Fruit fly (Drosophila melanogaster) whole organism, adult: ENCODE measurements around the gene CG32295.

Experiments
- CG11617 ChIP-seq: fragments of 200-800 bp; sonication (Bioruptor generic); optimal IDR thresholded peaks from 2 replicates; lab custom pipeline; 2017; ENCODE audit warnings: mild to moderate bottlenecking, missing biosample characterization, missing genetic modification reagents, missing genetic modification characterization
- CG12768 ChIP-seq: fragments of 200-800 bp; sonication (Bioruptor generic); optimal IDR thresholded peaks from 2 replicates; lab custom pipeline; 2017; ENCODE audit warnings: missing biosample characterization, missing genetic modification characterization, mild to moderate bottlenecking, moderate library complexity, missing genetic modification reagents
- CG14711 ChIP-seq: fragments of 200-800 bp; sonication (Bioruptor generic); optimal IDR thresholded peaks from 2 replicates; lab custom pipeline; 2018; ENCODE audit warnings: missing biosample characterization, mild to moderate bottlenecking, missing genetic modification characterization, moderate library complexity
- CG1620 ChIP-seq: fragments of 200-800 bp; sonication (Bioruptor generic); optimal IDR thresholded peaks from 2 replicates; lab custom pipeline; 2016; ENCODE audit warnings: missing biosample characterization, missing genetic modification characterization
- CG33017 ChIP-seq: fragments of 200-800 bp; sonication (Bioruptor generic); optimal IDR thresholded peaks from 2 replicates; lab custom pipeline; 2018; ENCODE audit warnings: missing biosample characterization, mild to moderate bottlenecking, missing genetic modification characterization, moderate library complexity
- CG5204 ChIP-seq: fragments of 200-800 bp; sonication (Bioruptor generic); optimal IDR thresholded peaks from 2 replicates; lab custom pipeline; 2016; ENCODE audit warnings: missing biosample characterization, missing genetic modification characterization
- CG7045 ChIP-seq: fragments of 200-800 bp; sonication (Bioruptor generic); optimal IDR thresholded peaks from 2 replicates; lab custom pipeline; 2017; ENCODE audit warnings: missing biosample characterization, mild to moderate bottlenecking, missing genetic modification characterization
- CG7101 ChIP-seq: fragments of 200-800 bp; sonication (Bioruptor generic); optimal IDR thresholded peaks from 2 replicates; lab custom pipeline; 2018; ENCODE audit warnings: missing biosample characterization, mild to moderate bottlenecking, missing genetic modification characterization, moderate library complexity
- Clk ChIP-seq: fragments of 200-800 bp; sonication (Bioruptor generic); optimal IDR thresholded peaks from 2 replicates; lab custom pipeline; 2017; ENCODE audit warnings: missing biosample characterization, missing genetic modification characterization
- Crg-1 ChIP-seq: fragments of 200-800 bp; sonication (Bioruptor generic); optimal IDR thresholded peaks from 2 replicates; lab custom pipeline; 2016; ENCODE audit warnings: missing biosample characterization, missing genetic modification characterization
- Hr96 ChIP-seq: fragments of 200-800 bp; sonication (Bioruptor generic); optimal IDR thresholded peaks from 2 replicates; lab custom pipeline; 2016; ENCODE audit warnings: missing biosample characterization, missing genetic modification characterization
- Mnt ChIP-seq: fragments of 200-800 bp; sonication (Bioruptor generic); optimal IDR thresholded peaks from 2 replicates; lab custom pipeline; 2016; ENCODE audit warnings: missing biosample characterization, mild to moderate bottlenecking, missing genetic modification characterization
- bab1 ChIP-seq: fragments of 200-800 bp; sonication (Bioruptor generic); optimal IDR thresholded peaks from 3 replicates; lab custom pipeline; 2019; ENCODE audit warnings: missing biosample characterization, mild to moderate bottlenecking, missing genetic modification characterization, moderate library complexity
- cic ChIP-seq: fragments of 200-800 bp; sonication (Bioruptor generic); optimal IDR thresholded peaks from 2 replicates; lab custom pipeline; 2017; ENCODE audit warnings: missing biosample characterization, mild to moderate bottlenecking, missing genetic modification characterization, moderate library complexity
- cnc ChIP-seq, 2 experiments: fragments of >200 bp; optimal IDR thresholded peaks; 2 replicates each; lab custom pipeline; 2017
- kay ChIP-seq: fragments of 200-800 bp; sonication (Bioruptor generic); peaks from one replicate; lab custom pipeline; 2016; ENCODE audit warnings: missing biosample characterization, missing genetic modification characterization, borderline replicate concordance
- ovo ChIP-seq: fragments of 200-800 bp; sonication (Bioruptor generic); optimal IDR thresholded peaks from 2 replicates; lab custom pipeline; 2016; ENCODE audit warnings: missing biosample characterization, missing genetic modification characterization
- pad ChIP-seq: fragments of 200-800 bp; sonication (Bioruptor generic); optimal IDR thresholded peaks from 3 replicates; lab custom pipeline; 2017; ENCODE audit warnings: missing biosample characterization, missing genetic modification characterization, mild to moderate bottlenecking, moderate library complexity, missing genetic modification reagents
- tj ChIP-seq: fragments of 200-800 bp; sonication (Bioruptor generic); optimal IDR thresholded peaks from 3 replicates; lab custom pipeline; 2017; ENCODE audit warnings: missing biosample characterization, mild to moderate bottlenecking, missing genetic modification characterization, moderate library complexity
- toe ChIP-seq: fragments of 200-800 bp; sonication (Bioruptor generic); optimal IDR thresholded peaks from 2 replicates; lab custom pipeline; 2016; ENCODE audit warnings: missing biosample characterization, missing genetic modification characterization

The CG32295 gene

dm6 chr3L:2485331-2486115, 41.2 kb downstream of the CG32295 start:
- TF ChIP-seq cic (GFP tag; lab: Kevin White, UChicago) (no peak), bab1 (GFP tag; lab: Kevin White, UChicago) (peak; percentile 47)

dm6 chr3L:2482941-2483541, 43.7 kb downstream of the CG32295 start:
- peak; percentile 81 for TF ChIP-seq tj (GFP tag; lab: Kevin White, UChicago)
- no peak for TF ChIP-seq cnc (optimal IDR thresholded peaks at IDR 0.05; lab: Kevin White, UChicago)

DNA sequence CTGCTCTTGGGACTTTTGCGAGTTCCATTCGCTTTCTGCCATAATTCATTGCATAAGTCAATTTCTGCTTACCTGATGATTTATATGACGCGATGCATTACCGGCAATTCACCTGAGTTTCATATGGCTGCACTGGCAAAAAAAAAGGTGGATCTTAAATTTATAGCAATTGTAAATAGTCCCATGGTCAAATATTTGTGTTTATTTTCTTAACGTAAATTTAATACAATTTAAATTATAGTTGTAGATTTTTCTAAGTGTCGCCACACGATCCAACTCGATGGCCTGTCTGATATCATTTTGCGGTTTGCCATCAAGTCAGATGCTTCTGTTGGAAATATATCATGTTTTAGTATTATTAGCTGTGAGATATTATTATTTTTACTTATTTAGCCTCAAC, 45.3 kb downstream of the CG32295 start:
- TF ChIP-seq tj (GFP tag; lab: Kevin White, UChicago) (peak; percentile 98), kay (GFP tag; lab: Kevin White, UChicago) (no peak), CG1620 (GFP tag; lab: Kevin White, UChicago) (no peak), cnc (optimal IDR thresholded peaks at IDR 0.05; lab: Kevin White, UChicago) (no peak), CG14711 (tag; lab: Kevin White, UChicago) (peak; percentile 57), bab1 (GFP tag; lab: Kevin White, UChicago) (peak; percentile 61), CG7101 (peak; percentile 45)

dm6 chr3L:2480470-2480869, 46.3 kb downstream of the CG32295 start:
- no peak for TF ChIP-seq Hr96 (GFP tag; lab: Kevin White, UChicago)
- no peak for TF ChIP-seq ovo (GFP tag; lab: Kevin White, UChicago)
- TF ChIP-seq cic (GFP tag; lab: Kevin White, UChicago), result no peak
- TF ChIP-seq kay (GFP tag; lab: Kevin White, UChicago), result peak; percentile 23
- TF ChIP-seq CG12768 (GFP tag; lab: Kevin White, UChicago), result no peak
- TF ChIP-seq CG14711 (tag; lab: Kevin White, UChicago), result no peak
- no peak for TF ChIP-seq cnc (optimal IDR thresholded peaks at IDR 0.05; lab: Kevin White, UChicago)

DNA sequence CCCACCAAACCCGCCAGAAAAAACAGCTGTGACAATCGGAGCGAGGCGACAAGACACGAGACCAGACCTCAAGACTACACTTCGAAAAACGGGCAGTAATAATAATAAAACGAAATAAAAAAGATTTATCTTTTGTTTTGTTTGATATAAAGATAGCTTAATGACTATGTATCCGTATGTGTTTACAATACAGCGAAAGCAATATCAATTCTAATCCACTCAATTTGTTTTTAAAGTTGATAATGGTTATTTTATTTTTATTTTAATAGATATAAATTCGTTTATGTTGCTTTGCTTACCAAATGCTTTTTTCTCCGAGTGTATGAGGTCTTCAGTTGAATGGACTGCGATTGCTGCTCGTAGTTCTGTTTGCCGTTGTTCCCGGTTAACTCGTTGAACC, 47.5 kb downstream of the CG32295 start:
- peak; percentile 14 for TF ChIP-seq toe (GFP tag; lab: Kevin White, UChicago)
- TF ChIP-seq tj (GFP tag; lab: Kevin White, UChicago), result no peak
- TF ChIP-seq Hr96 (GFP tag; lab: Kevin White, UChicago), result no peak
- peak; percentile 2 for TF ChIP-seq CG7101
- no peak for TF ChIP-seq ovo (GFP tag; lab: Kevin White, UChicago)
- TF ChIP-seq CG5204 (GFP tag; lab: Kevin White, UChicago), result no peak
- TF ChIP-seq pad (GFP tag; lab: Kevin White, UChicago), result no peak
- no peak for TF ChIP-seq CG11617 (GFP tag; lab: Kevin White, UChicago)
- TF ChIP-seq CG7045 (GFP tag; lab: Kevin White, UChicago), result no peak
- peak; percentile 51 for TF ChIP-seq CG14711 (tag; lab: Kevin White, UChicago)

DNA sequence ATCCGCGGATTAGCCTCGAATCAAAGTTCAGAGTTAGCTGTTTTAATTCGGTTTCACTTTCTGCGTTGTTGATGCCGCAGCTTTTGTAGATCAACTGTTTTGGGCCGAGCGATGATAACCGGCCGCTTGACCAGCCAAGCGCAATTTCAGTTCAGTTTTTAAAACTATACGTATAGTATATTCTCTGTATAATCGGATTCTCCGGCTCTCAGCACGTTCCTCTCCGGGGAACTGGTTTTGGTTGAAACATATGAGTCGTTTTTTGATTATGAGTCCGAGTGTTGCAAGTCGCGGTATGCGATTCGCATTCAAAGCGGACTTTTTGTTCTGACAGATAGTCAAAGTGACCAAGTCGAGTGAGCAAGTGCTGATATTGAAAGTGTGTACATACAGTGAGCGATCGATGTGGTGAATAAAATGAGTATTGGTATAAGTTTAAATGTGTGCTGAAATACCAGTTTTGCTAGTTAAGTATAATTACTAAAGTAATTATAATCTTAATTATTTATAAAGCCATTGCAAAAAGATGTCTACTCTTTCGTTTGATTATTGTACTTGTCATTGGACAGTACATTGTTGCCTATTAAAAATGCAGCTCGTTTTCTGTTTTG, 48.3 kb downstream of the CG32295 start, which contains the start of gene Cyp4d20:
Cyp4d20 (minus strand) TSS at position 100 of the 611 bp plus-strand sequence.
- TF ChIP-seq pad (GFP tag; lab: Kevin White, UChicago), result peak; percentile 14
- TF ChIP-seq kay (GFP tag; lab: Kevin White, UChicago), result peak; percentile 78
- no peak for TF ChIP-seq Hr96 (GFP tag; lab: Kevin White, UChicago)
- peak; percentile 36 for TF ChIP-seq CG7101
- no peak for TF ChIP-seq Crg-1 (GFP tag; lab: Kevin White, UChicago)
- TF ChIP-seq CG33017 (tag; lab: Kevin White, UChicago), result peak; percentile 29
- peak; percentile 34 for TF ChIP-seq CG12768 (GFP tag; lab: Kevin White, UChicago)
- no peak for TF ChIP-seq ovo (GFP tag; lab: Kevin White, UChicago)
- TF ChIP-seq Mnt, result no peak
- peak; percentile 66 for TF ChIP-seq CG14711 (tag; lab: Kevin White, UChicago)
- TF ChIP-seq CG7045 (GFP tag; lab: Kevin White, UChicago), result peak; percentile 9
- TF ChIP-seq cic (GFP tag; lab: Kevin White, UChicago), result no peak

DNA sequence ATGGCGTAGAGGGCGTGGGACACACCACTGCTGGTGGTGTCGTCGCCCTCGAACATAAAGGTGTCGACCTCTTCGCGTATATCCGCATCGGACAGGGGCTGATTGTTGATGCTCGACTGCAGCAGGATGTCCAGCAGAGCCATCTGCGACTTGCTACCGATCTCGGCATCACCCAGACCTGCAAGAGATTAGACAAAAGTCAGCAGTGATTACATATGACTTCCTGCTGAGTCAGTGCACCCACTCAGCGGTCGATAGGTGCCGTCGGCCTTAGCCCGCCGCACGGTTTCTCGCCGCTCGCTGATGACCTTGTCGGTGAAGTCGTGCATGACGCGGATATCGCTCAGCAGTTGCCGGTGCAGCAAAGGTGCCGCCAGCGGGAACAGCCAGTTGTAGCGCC, 49.8 kb downstream of the CG32295 start:
- TF ChIP-seq cnc (optimal IDR thresholded peaks at IDR 0.05; lab: Kevin White, UChicago), result no peak
- no peak for TF ChIP-seq Mnt
- no peak for TF ChIP-seq kay (GFP tag; lab: Kevin White, UChicago)
- no peak for TF ChIP-seq toe (GFP tag; lab: Kevin White, UChicago)
- no peak for TF ChIP-seq tj (GFP tag; lab: Kevin White, UChicago)
- TF ChIP-seq CG11617 (GFP tag; lab: Kevin White, UChicago), result no peak
- no peak for TF ChIP-seq CG7101
- no peak for TF ChIP-seq bab1 (GFP tag; lab: Kevin White, UChicago)
- TF ChIP-seq CG12768 (GFP tag; lab: Kevin White, UChicago), result no peak
- TF ChIP-seq CG1620 (GFP tag; lab: Kevin White, UChicago), result no peak
- TF ChIP-seq Clk, result no peak
- no peak for TF ChIP-seq pad (GFP tag; lab: Kevin White, UChicago)
- TF ChIP-seq CG7045 (GFP tag; lab: Kevin White, UChicago), result no peak
- no peak for TF ChIP-seq CG5204 (GFP tag; lab: Kevin White, UChicago)
- no peak for TF ChIP-seq ovo (GFP tag; lab: Kevin White, UChicago)
- no peak for TF ChIP-seq CG14711 (tag; lab: Kevin White, UChicago)
- no peak for TF ChIP-seq Crg-1 (GFP tag; lab: Kevin White, UChicago)
- no peak for TF ChIP-seq CG33017 (tag; lab: Kevin White, UChicago)
- no peak for TF ChIP-seq cic (GFP tag; lab: Kevin White, UChicago)
